Fruit fly (Drosophila melanogaster) whole organism, embryonic: ENCODE results near the gene CG11905.
A peak's percentile ranks its signal among the peaks of the same experiment; 100 is the strongest.

ENCODE experiments used
- Asciz ChIP-seq: fragments of 200-800 bp; sonication (Bioruptor generic); optimal IDR thresholded peaks from 2 replicates; lab custom pipeline; 2017; ENCODE audit warnings: missing biosample characterization, mild to moderate bottlenecking, missing genetic modification characterization, missing genetic modification reagents
- B-H2 ChIP-seq: fragments of 200-800 bp; sonication (Bioruptor generic); optimal IDR thresholded peaks from 2 replicates; lab custom pipeline; 2018; ENCODE audit warnings: missing biosample characterization, mild to moderate bottlenecking, missing genetic modification characterization
- Blimp-1 ChIP-seq: fragments of 200-800 bp; sonication (Bioruptor generic); optimal IDR thresholded peaks from 3 replicates; lab custom pipeline; 2018; ENCODE audit warnings: missing biosample characterization, missing genetic modification characterization, mild to moderate bottlenecking, moderate library complexity, missing genetic modification reagents
- CG11456 ChIP-seq: fragments of 200-800 bp; sonication (Bioruptor generic); IDR thresholded peaks from 3 replicates; pipeline ENCODE4 v1.3.6; 2022; ENCODE audit warnings: missing biosample characterization, missing genetic modification characterization
- CG12659 ChIP-seq: fragments of 200-800 bp; sonication (Bioruptor generic); optimal IDR thresholded peaks from 3 replicates; lab custom pipeline; 2017; ENCODE audit warnings: mild to moderate bottlenecking, missing biosample characterization, missing genetic modification reagents, missing genetic modification characterization
- CG12942 ChIP-seq: fragments of 200-800 bp; sonication (Bioruptor generic); optimal IDR thresholded peaks from 3 replicates; lab custom pipeline; 2016; ENCODE audit warnings: missing biosample characterization, missing genetic modification characterization
- CG17186 ChIP-seq: fragments of 200-800 bp; sonication (Bioruptor generic); optimal IDR thresholded peaks from 3 replicates; lab custom pipeline; 2017; ENCODE audit warnings: missing biosample characterization, missing genetic modification reagents, missing genetic modification characterization
- CG3726 ChIP-seq: fragments of 200-800 bp; sonication (Bioruptor generic); IDR thresholded peaks from 3 replicates; pipeline ENCODE4, ENCODE4 v1.3.6; 2022; ENCODE audit warnings: missing biosample characterization, missing genetic modification characterization
- CG4360 ChIP-seq: fragments of 200-800 bp; sonication (Bioruptor generic); IDR thresholded peaks from 2 replicates; pipeline ENCODE4 v1.3.6; 2022; ENCODE audit warnings: missing biosample characterization, missing genetic modification characterization
- CG6654 ChIP-seq: fragments of 200-800 bp; sonication (Bioruptor generic); optimal IDR thresholded peaks from 2 replicates; lab custom pipeline; 2017; ENCODE audit warnings: missing biosample characterization, mild to moderate bottlenecking, missing genetic modification characterization
- CG6765 ChIP-seq: fragments of 200-800 bp; sonication (Bioruptor generic); optimal IDR thresholded peaks from 3 replicates; lab custom pipeline; 2017; ENCODE audit warnings: missing biosample characterization, mild to moderate bottlenecking, missing genetic modification characterization
- CG7745 ChIP-seq: fragments of 200-800 bp; sonication (Bioruptor generic); optimal IDR thresholded peaks from 2 replicates; lab custom pipeline; 2018; ENCODE audit warnings: missing biosample characterization, mild to moderate bottlenecking, missing genetic modification characterization, moderate library complexity
- CG7839 ChIP-seq: fragments of 200-800 bp; sonication (Bioruptor generic); optimal IDR thresholded peaks from 3 replicates; lab custom pipeline; 2018; ENCODE audit warnings: missing biosample characterization, mild to moderate bottlenecking, missing genetic modification characterization, moderate library complexity
- CG8290 ChIP-seq, 3 experiments: fragments of 200-800 bp; sonication (Bioruptor generic); optimal IDR thresholded peaks; 2 replicates each; lab custom pipeline; 2016 to 2019; ENCODE audit warnings: missing biosample characterization in 3 of 3, missing genetic modification characterization in 3 of 3, mild to moderate bottlenecking in 2 of 3, moderate library complexity in 1 of 3
- CG8924 ChIP-seq: fragments of 200-800 bp; optimal IDR thresholded peaks from 3 replicates; lab custom pipeline; 2019; ENCODE audit warnings: missing biosample characterization, mild to moderate bottlenecking, missing genetic modification characterization, moderate library complexity
- CG9609 ChIP-seq: fragments of 200-800 bp; sonication (Bioruptor generic); optimal IDR thresholded peaks from 3 replicates; lab custom pipeline; 2016; ENCODE audit warnings: missing biosample characterization, missing genetic modification characterization
- CG9817 ChIP-seq: fragments of 200-800 bp; sonication (Bioruptor generic); optimal IDR thresholded peaks from 2 replicates; lab custom pipeline; 2018; ENCODE audit warnings: missing biosample characterization, mild to moderate bottlenecking, missing genetic modification characterization, moderate library complexity
- Doc2 ChIP-seq: fragments of 200-800 bp; sonication (Bioruptor generic); IDR thresholded peaks from 2 replicates; pipeline ENCODE4 v1.3.6; 2022; ENCODE audit warnings: missing biosample characterization, missing genetic modification characterization
- Doc3 ChIP-seq: fragments of 200-800 bp; sonication (Bioruptor generic); IDR thresholded peaks from 3 replicates; pipeline ENCODE4 v1.3.6; 2022; ENCODE audit warnings: missing biosample characterization, missing genetic modification characterization; ENCODE audit not compliant: partially characterized antibody
- H2.0 ChIP-seq: fragments of 200-800 bp; sonication (Bioruptor generic); IDR thresholded peaks from 2 replicates; pipeline ENCODE4 v1.3.6; 2022; ENCODE audit warnings: missing biosample characterization, missing genetic modification characterization
- HLHmδ ChIP-seq: fragments of 200-800 bp; sonication (Bioruptor generic); optimal IDR thresholded peaks from 2 replicates; lab custom pipeline; 2018; ENCODE audit warnings: missing biosample characterization, mild to moderate bottlenecking, missing genetic modification characterization, moderate library complexity
- Hr51 ChIP-seq, 2 experiments: fragments of 200-800 bp; sonication (Bioruptor generic); optimal IDR thresholded peaks; 2 replicates in 1 of 2; 3 replicates in 1 of 2; lab custom pipeline; 2016 to 2018; ENCODE audit warnings: missing biosample characterization in 2 of 2, missing genetic modification characterization in 2 of 2, mild to moderate bottlenecking in 1 of 2, moderate library complexity in 1 of 2
- Kr ChIP-seq: fragments of 200-800 bp; sonication (Bioruptor generic); optimal IDR thresholded peaks from 2 replicates; lab custom pipeline; 2017; ENCODE audit warnings: missing biosample characterization, mild to moderate bottlenecking, missing genetic modification characterization
- Med ChIP-seq: fragments of 200-800 bp; sonication (Bioruptor generic); peaks from one replicate; lab custom pipeline; 2016; ENCODE audit warnings: missing biosample characterization, missing genetic modification characterization, mild to moderate bottlenecking, inconsistent platforms, moderate library complexity
- NC2β ChIP-seq: fragments of 200-800 bp; sonication (Bioruptor generic); optimal IDR thresholded peaks from 2 replicates; lab custom pipeline; 2016; ENCODE audit warnings: missing biosample characterization, missing genetic modification characterization
- Tbp ChIP-seq: fragments of >200 bp; optimal IDR thresholded peaks from 2 replicates; lab custom pipeline; 2018; ENCODE audit warnings: missing biosample characterization, missing genetic modification characterization
- Trl ChIP-seq, 3 experiments: fragments of >200 bp in 2 of 3; fragments of 200-800 bp in 1 of 3; sonication (Bioruptor generic) in 1 of 3; optimal IDR thresholded peaks; 2 replicates in 1 of 3; 3 replicates in 2 of 3; lab custom pipeline; 2016 to 2017; ENCODE audit warnings: missing biosample characterization in 1 of 3, missing genetic modification characterization in 1 of 3
- ap ChIP-seq: fragments of 200-800 bp; sonication (Bioruptor generic); IDR thresholded peaks from 2 replicates; pipeline ENCODE4 v1.3.6; 2022; ENCODE audit warnings: missing biosample characterization, missing genetic modification characterization
- ase ChIP-seq: fragments of 200-800 bp; sonication (Bioruptor generic); IDR thresholded peaks from 3 replicates; pipeline ENCODE4 v1.3.6; 2022; ENCODE audit warnings: missing biosample characterization, missing genetic modification characterization
- bowl ChIP-seq: fragments of 200-800 bp; sonication (Bioruptor generic); IDR thresholded peaks from 2 replicates; pipeline ENCODE4 v1.3.6; 2022; ENCODE audit warnings: missing biosample characterization, missing genetic modification characterization
- cato ChIP-seq: fragments of 200-800 bp; sonication (Bioruptor generic); optimal IDR thresholded peaks from 2 replicates; lab custom pipeline; 2016; ENCODE audit warnings: missing biosample characterization, missing genetic modification characterization, borderline replicate concordance
- chm ChIP-seq: fragments of 200-800 bp; sonication (Bioruptor generic); IDR thresholded peaks from 2 replicates; pipeline ENCODE4 v1.3.6; 2022; ENCODE audit warnings: missing biosample characterization, missing genetic modification characterization
- corto ChIP-seq: fragments of 200-800 bp; sonication (Bioruptor generic); optimal IDR thresholded peaks from 2 replicates; lab custom pipeline; 2016; ENCODE audit warnings: missing biosample characterization, mild to moderate bottlenecking, missing genetic modification characterization, moderate library complexity
- dan ChIP-seq: fragments of 200-800 bp; sonication (Bioruptor generic); IDR thresholded peaks from 2 replicates; pipeline ENCODE4 v1.3.6; 2022; ENCODE audit warnings: missing biosample characterization, missing genetic modification characterization
- disco-r ChIP-seq: fragments of 200-800 bp; sonication (Bioruptor generic); optimal IDR thresholded peaks from 2 replicates; lab custom pipeline; 2016; ENCODE audit warnings: missing biosample characterization, missing genetic modification characterization
- dpn ChIP-seq, 2 experiments: fragments of 200-800 bp; sonication (Bioruptor generic); optimal IDR thresholded peaks; 3 replicates each; lab custom pipeline; 2016; ENCODE audit warnings: missing biosample characterization in 2 of 2, missing genetic modification characterization in 2 of 2
- ems ChIP-seq: fragments of 200-800 bp; sonication (Bioruptor generic); optimal IDR thresholded peaks from 3 replicates; lab custom pipeline; 2016; ENCODE audit warnings: missing biosample characterization, missing genetic modification characterization
- fd64A ChIP-seq: fragments of 200-800 bp; sonication (Bioruptor generic); optimal IDR thresholded peaks from 3 replicates; lab custom pipeline; 2018; ENCODE audit warnings: missing biosample characterization, mild to moderate bottlenecking, missing genetic modification characterization
- gt ChIP-seq: fragments of 200-800 bp; sonication (Bioruptor generic); IDR thresholded peaks from 2 replicates; pipeline ENCODE4 v1.3.6; 2022; ENCODE audit warnings: missing biosample characterization, missing genetic modification characterization
- hbn ChIP-seq: fragments of 200-800 bp; sonication (Bioruptor generic); IDR thresholded peaks from 2 replicates; pipeline ENCODE4 v1.3.6; 2022; ENCODE audit warnings: missing biosample characterization, missing genetic modification characterization; ENCODE audit not compliant: partially characterized antibody
- inv ChIP-seq: fragments of 200-800 bp; sonication (Bioruptor generic); IDR thresholded peaks from 2 replicates; pipeline ENCODE4 v1.3.6; 2022; ENCODE audit warnings: missing biosample characterization, missing genetic modification characterization; ENCODE audit not compliant: partially characterized antibody
- kay ChIP-seq: fragments of 200-800 bp; sonication (Bioruptor generic); optimal IDR thresholded peaks from 2 replicates; lab custom pipeline; 2016; ENCODE audit warnings: missing biosample characterization, missing genetic modification characterization
- knrl ChIP-seq: fragments of 200-800 bp; sonication (Bioruptor generic); IDR thresholded peaks from 3 replicates; pipeline ENCODE4 v1.3.6; 2022; ENCODE audit warnings: missing biosample characterization, missing genetic modification characterization; ENCODE audit not compliant: partially characterized antibody
- maf-S ChIP-seq: fragments of 200-800 bp; sonication (Bioruptor generic); optimal IDR thresholded peaks from 2 replicates; lab custom pipeline; 2016; ENCODE audit warnings: missing biosample characterization, missing genetic modification characterization
- mam ChIP-seq: fragments of 200-800 bp; sonication (Bioruptor generic); optimal IDR thresholded peaks from 3 replicates; lab custom pipeline; 2016; ENCODE audit warnings: missing biosample characterization, missing genetic modification characterization
- mirr ChIP-seq: fragments of 200-800 bp; sonication (Bioruptor generic); optimal IDR thresholded peaks from 3 replicates; lab custom pipeline; 2018; ENCODE audit warnings: missing biosample characterization, mild to moderate bottlenecking, missing genetic modification characterization
- nerfin-2 ChIP-seq: fragments of 200-800 bp; sonication (Bioruptor generic); IDR thresholded peaks from 2 replicates; pipeline ENCODE4 v1.3.6; 2022; ENCODE audit warnings: missing biosample characterization, missing genetic modification characterization; ENCODE audit not compliant: partially characterized antibody
- salm ChIP-seq: fragments of 200-800 bp; sonication (Bioruptor generic); optimal IDR thresholded peaks from 2 replicates; lab custom pipeline; 2018; ENCODE audit warnings: missing biosample characterization, mild to moderate bottlenecking, missing genetic modification characterization
- sima ChIP-seq: fragments of 200-800 bp; sonication (Bioruptor generic); optimal IDR thresholded peaks from 2 replicates; lab custom pipeline; 2016; ENCODE audit warnings: missing biosample characterization, missing genetic modification characterization
- sr ChIP-seq: fragments of 200-800 bp; sonication (Bioruptor generic); IDR thresholded peaks from 3 replicates; pipeline ENCODE4 v1.3.6; 2022; ENCODE audit warnings: missing biosample characterization, missing genetic modification characterization

The CG11905 gene

DNA sequence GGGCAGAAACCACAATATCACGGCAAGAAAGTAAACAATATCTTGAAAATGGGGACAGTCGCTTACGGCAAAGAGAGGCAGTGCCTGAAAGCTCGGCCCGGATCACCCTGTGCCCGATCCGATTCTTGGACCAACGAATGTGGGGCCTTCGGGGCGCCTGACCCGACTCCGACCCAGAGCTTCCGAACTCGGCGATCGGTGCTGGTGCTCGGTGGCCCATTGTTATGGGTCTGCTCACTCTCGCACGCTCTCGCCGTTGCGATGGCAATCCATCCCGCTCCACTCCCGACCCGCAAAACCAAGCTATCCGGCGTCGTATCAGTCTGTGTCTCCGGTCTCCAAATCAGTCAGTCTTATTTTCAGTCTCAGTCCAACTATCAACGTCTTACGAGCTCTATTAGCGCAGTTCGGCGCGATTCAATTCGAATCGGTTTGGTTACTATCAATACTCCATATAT is 34.3 kb upstream of the CG11905 start, which contains the start of gene Exn (continued):
- TF ChIP-seq fd64A (GFP tag; lab: Kevin White, UChicago) (no peak), Kr (no peak), CG6654 (GFP tag; lab: Kevin White, UChicago) (no peak), ap (GFP tag; lab: Robert Waterston, UW) (no peak), CG7839 (tag; lab: Kevin White, UChicago) (no peak), CG9609 (GFP tag; lab: Kevin White, UChicago) (no peak), nerfin-2 (no peak), chm (GFP tag; lab: Robert Waterston, UW) (no peak; the same call in 1 of the 2 replicates), Hr51 (GFP tag; optimal IDR thresholded peaks at IDR 0.05; lab: Kevin White, UChicago) (no peak), CG8290 (GFP tag; optimal IDR thresholded peaks at IDR 0.05; lab: Kevin White, UChicago) (no peak), CG8290 (tag; optimal IDR thresholded peaks at IDR 0.05; lab: Kevin White, UChicago) (no peak), Med (GFP tag; lab: Kevin White, UChicago) (peak; percentile 90), CG11456 (GFP tag; lab: Robert Waterston, UW) (no peak), Blimp-1 (GFP tag; lab: Kevin White, UChicago) (no peak), CG7745 (tag; lab: Kevin White, UChicago) (no peak), gt (GFP tag; lab: Robert Waterston, UW) (no peak), CG17186 (no peak), HLHmδ (GFP tag; lab: Kevin White, UChicago) (no peak), knrl (GFP tag; lab: Robert Waterston, UW) (no peak), Trl (optimal IDR thresholded peaks at IDR 0.05; lab: Kevin White, UChicago) (peak; percentile 55 to 74), Trl (GFP tag; optimal IDR thresholded peaks at IDR 0.05; lab: Kevin White, UChicago) (peak; percentile 4), B-H2 (peak; percentile 34), ems (GFP tag; lab: Kevin White, UChicago) (no peak), CG3726 (GFP tag; lab: Robert Waterston, UW) (no peak), dan (GFP tag; lab: Robert Waterston, UW) (no peak), sr (GFP tag; lab: Robert Waterston, UW) (no peak), maf-S (GFP tag; lab: Kevin White, UChicago) (no peak), NC2β (GFP tag; lab: Kevin White, UChicago) (no peak), Asciz (GFP tag; lab: Kevin White, UChicago) (no peak), dpn (GFP tag; optimal IDR thresholded peaks at IDR 0.05; lab: Kevin White, UChicago) (no peak), H2.0 (GFP tag; lab: Robert Waterston, UW) (0 out of 2 replicates have a peak, but pooled peaks have one; percentile 3), corto (no peak), hbn (GFP tag; lab: Robert Waterston, UW) (peak; percentile 24; the same call in 1 of the 2 replicates), mam (GFP tag; lab: Kevin White, UChicago) (no peak), inv (no peak), CG9817 (tag; lab: Kevin White, UChicago) (no peak), CG12942 (GFP tag; lab: Kevin White, UChicago) (no peak), Tbp (GFP tag; lab: Kevin White, UChicago) (no peak), CG4360 (no peak), ase (GFP tag; lab: Robert Waterston, UW) (0 out of 3 replicates have a peak, but pooled peaks have one; percentile 31), disco-r (no peak), cato (GFP tag; lab: Kevin White, UChicago) (no peak), Doc3 (GFP tag; lab: Robert Waterston, UW) (no peak), Doc2 (GFP tag; lab: Robert Waterston, UW) (no peak), CG6765 (GFP tag; lab: Kevin White, UChicago) (peak; percentile 43), kay (GFP tag; lab: Kevin White, UChicago) (no peak), bowl (GFP tag; lab: Robert Waterston, UW) (no peak; the same call in 1 of the 2 replicates), salm (tag; lab: Kevin White, UChicago) (no peak), mirr (GFP tag; lab: Kevin White, UChicago) (peak; percentile 57), CG12659 (GFP tag; lab: Kevin White, UChicago) (peak; percentile 29), sima (GFP tag; lab: Kevin White, UChicago) (no peak), CG8924 (tag; lab: Kevin White, UChicago) (no peak)
